Fruit fly (Drosophila melanogaster) Kc167 (cell line): ENCODE results near the gene Nha1.

Source experiments
- Myc ChIP-seq: fragments of >200 bp; optimal IDR thresholded peaks from 2 replicates; lab custom pipeline; 2017; ENCODE audit warnings: missing external identifiers
- Sin3A ChIP-seq: fragments of >200 bp; optimal IDR thresholded peaks from 2 replicates; lab custom pipeline; 2018; ENCODE audit warnings: missing external identifiers
- h ChIP-seq: fragments of >200 bp; optimal IDR thresholded peaks from 3 replicates; lab custom pipeline; 2018; ENCODE audit warnings: missing external identifiers
- insv ChIP-seq: fragments of >200 bp; optimal IDR thresholded peaks from 3 replicates; lab custom pipeline; 2018; ENCODE audit warnings: missing external identifiers
- psq ChIP-seq: fragments of >200 bp; optimal IDR thresholded peaks from 2 replicates; lab custom pipeline; 2017; ENCODE audit warnings: missing external identifiers
- ttk ChIP-seq: sonication (Bioruptor generic); optimal IDR thresholded peaks from 2 replicates; lab custom pipeline; 2017; ENCODE audit warnings: missing external identifiers

Nha1 gene

dm6 chr2L:6870289-6870688 is at the start of gene Nha1:
Gene Nha1 (minus strand): TSS chr2L:6870389.
- TF ChIP-seq ttk (no peak), Sin3A (no peak), psq (lab: Kevin White, UChicago) (no peak), insv (lab: Kevin White, UChicago) (no peak), h (lab: Kevin White, UChicago) (no peak), Myc (lab: Kevin White, UChicago) (no peak)

DNA sequence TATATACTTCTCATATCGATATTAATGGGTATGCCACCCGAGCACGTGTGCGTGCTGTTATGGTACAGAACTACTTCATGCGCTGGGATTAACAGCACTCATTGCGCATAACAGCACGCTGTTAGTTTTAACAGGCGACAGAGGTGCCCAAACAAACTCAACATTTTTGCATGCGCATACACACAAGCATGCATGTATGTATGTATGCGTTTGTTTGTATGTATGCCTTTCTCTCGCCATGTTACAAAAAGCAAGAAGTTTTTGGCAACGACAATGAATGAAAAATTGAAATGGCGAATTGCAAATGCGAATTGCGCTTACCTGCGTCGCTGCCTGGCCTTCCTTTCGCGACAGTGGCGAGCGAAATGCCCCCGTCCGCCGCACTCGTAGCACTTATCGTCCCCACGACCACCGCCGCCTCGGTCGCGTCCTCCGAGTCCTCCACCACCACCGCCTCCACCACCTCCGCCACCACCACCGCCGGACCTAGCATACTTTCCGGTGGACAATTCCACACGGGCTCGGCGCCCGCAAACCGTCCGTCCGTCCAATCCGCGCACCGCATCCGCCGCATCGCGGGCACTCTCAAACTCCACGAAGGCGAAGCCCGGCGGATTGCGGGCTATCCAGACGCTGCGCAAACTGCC is 49.1 kb upstream of the Nha1 start:
- TF ChIP-seq h (lab: Kevin White, UChicago) (no peak), ttk (no peak), Sin3A (no peak), Myc (lab: Kevin White, UChicago) (no peak), insv (lab: Kevin White, UChicago) (no peak)

DNA sequence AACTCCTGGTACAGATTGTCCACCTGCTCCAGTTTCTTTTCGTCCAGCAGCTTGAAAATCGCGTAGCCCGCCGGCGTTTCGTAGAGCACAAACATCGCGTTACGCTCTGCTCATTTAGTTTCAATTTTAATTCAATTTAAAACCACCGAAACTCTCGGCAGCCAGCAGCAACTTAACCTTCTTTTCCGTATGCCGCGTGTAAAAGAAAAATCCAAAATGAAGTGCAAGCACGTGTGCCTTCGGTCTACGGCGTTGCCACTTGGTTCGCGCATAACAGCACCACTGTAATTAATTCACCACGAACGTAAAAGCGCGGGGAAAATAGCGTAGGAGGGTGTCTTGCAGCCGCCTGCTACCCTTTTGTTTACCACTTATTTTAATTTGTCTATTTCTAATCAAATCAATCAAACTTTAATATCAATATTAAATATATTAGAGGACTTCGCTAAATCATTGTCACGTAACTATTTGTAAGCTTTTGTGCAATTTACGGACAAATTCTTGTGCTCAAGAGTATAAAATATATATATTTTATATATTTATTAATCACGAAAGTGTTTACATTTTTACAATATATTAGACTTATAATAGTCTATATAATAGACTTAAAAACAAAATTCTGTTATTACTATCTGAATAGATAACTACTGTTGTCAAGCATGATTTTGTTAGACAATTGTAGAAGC is 48.5 kb upstream of the Nha1 start, which contains the start of gene nop5:
Gene nop5 (minus strand): TSS at position 227 of the 686 bp plus-strand sequence.
- TF ChIP-seq Sin3A = no peak
- TF ChIP-seq h (lab: Kevin White, UChicago) = no peak
- TF ChIP-seq insv (lab: Kevin White, UChicago) = no peak
- no peak for TF ChIP-seq psq (lab: Kevin White, UChicago)
- TF ChIP-seq ttk = no peak
- TF ChIP-seq Myc (lab: Kevin White, UChicago) = no peak

DNA sequence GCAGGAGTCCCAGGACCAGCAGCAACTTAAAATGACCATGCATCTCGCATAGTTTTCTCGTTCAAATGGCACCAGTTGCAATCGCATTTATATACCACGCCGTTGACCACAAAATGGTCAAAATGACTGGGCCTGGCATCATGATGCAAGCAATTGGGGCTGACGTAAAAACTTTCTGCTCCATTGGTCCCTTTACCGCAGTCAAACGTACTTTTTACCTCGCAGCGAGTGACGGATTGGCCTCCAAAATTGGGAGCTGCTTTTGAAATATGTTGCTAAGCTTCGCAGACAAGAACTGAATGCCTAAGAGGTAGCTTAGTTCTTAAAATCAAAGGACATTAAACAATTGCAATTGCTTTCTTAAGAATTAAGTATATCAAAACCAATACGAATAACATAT is 46.2 kb upstream of the Nha1 start, which contains the start of gene CG32829:
Gene CG32829 (minus strand): TSS at position 101 of the 400 bp plus-strand sequence.
- TF ChIP-seq insv (lab: Kevin White, UChicago) = no peak
- TF ChIP-seq Myc (lab: Kevin White, UChicago) = no peak
- TF ChIP-seq h (lab: Kevin White, UChicago) = no peak
- TF ChIP-seq Sin3A = no peak
- TF ChIP-seq ttk = no peak
- no peak for TF ChIP-seq psq (lab: Kevin White, UChicago)

DNA sequence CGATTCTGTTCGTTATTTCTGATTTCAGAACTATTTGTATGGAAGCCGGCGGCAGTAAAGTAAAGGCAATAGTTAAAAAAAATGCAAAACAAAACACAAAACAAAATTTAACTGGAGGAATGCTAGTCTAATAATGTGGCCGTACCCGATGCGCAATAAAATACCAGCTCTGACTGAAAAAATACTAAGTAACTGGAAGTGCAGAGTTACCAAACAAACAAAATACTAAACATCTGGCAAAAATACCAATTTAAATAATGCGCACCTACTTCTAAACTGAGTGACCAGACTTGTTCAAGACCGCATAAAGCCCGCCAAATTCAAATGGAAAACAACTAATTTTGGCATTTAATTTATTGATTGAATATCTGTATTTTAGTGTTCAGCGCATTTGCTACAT is 43.8 kb upstream of the Nha1 start, which contains the start of gene Wee1:
Gene Wee1 (minus strand): TSS at position 175 of the 400 bp plus-strand sequence.
- no peak for TF ChIP-seq ttk
- TF ChIP-seq psq (lab: Kevin White, UChicago) = no peak
- no peak for TF ChIP-seq Sin3A
- TF ChIP-seq insv (lab: Kevin White, UChicago) = no peak
- no peak for TF ChIP-seq h (lab: Kevin White, UChicago)
- TF ChIP-seq Myc (lab: Kevin White, UChicago) = no peak

- TF ChIP-seq h (lab: Kevin White, UChicago) (no peak), insv (lab: Kevin White, UChicago) (no peak), Sin3A (no peak), ttk (no peak), Myc (lab: Kevin White, UChicago) (no peak), psq (lab: Kevin White, UChicago) (no peak)
Observed at dm6 chr2L:6907761-6908160, 37.6 kb upstream of the Nha1 start, which contains the start of the genes Polr1F and Rat1. Gene Polr1F (minus strand): TSS chr2L:6907844. Gene Rat1 (plus strand): TSS chr2L:6908083.

DNA sequence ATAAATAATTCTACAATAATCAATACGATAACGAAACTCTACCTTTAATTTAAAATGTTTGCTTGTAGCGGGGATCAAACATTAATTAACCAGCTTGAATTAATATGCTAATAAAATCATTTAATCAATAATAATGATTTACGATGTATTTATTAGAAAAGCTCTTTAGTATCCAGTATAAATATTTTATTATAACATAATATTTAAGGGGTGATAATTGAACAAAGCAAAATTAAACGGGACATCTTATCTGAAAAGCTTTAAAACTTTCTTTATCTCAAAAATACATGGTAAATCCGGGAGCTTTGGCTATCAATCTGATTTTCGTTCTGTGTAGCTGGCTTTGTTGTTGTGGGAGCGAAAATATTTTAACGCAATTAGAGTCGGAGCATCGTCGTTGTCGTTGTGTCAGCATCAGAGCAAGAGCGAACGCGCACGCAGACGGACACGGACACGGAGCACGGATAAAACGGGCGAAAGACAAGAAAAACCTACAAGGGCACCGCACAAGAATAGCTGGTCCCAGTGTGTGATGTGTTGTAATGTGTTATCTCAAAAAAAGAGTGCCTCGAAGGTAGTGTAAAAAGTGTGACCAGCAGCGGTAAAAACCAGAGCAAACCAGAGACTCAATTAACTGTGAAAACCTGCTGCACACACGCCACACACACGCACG is 4.5 kb upstream of the Nha1 start, which contains the start of gene Nlg2:
Gene Nlg2 (plus strand): TSS at position 375 of the 673 bp plus-strand sequence.
- TF ChIP-seq psq (lab: Kevin White, UChicago) = no peak
- TF ChIP-seq h (lab: Kevin White, UChicago) = no peak
- TF ChIP-seq Myc (lab: Kevin White, UChicago) = no peak
- TF ChIP-seq insv (lab: Kevin White, UChicago) = no peak
- TF ChIP-seq ttk = no peak
- TF ChIP-seq Sin3A = no peak

- TF ChIP-seq psq (lab: Kevin White, UChicago) (no peak), insv (lab: Kevin White, UChicago) (no peak), h (lab: Kevin White, UChicago) (no peak), Sin3A (no peak), Myc (lab: Kevin White, UChicago) (no peak), ttk (no peak)
Observed at dm6 chr2L:6874006-6874405, 3.8 kb upstream of the Nha1 start.

- TF ChIP-seq Sin3A (no peak), h (lab: Kevin White, UChicago) (no peak), ttk (no peak), Myc (lab: Kevin White, UChicago) (no peak), psq (lab: Kevin White, UChicago) (no peak), insv (lab: Kevin White, UChicago) (no peak)
Observed at dm6 chr2L:6870777-6871176, 588 bp upstream of the Nha1 start.

- TF ChIP-seq insv (lab: Kevin White, UChicago) (no peak), Sin3A (no peak), h (lab: Kevin White, UChicago) (no peak), psq (lab: Kevin White, UChicago) (no peak), ttk (no peak)
Observed at dm6 chr2L:6868178-6868867, 1.9 kb downstream of the Nha1 start.

DNA sequence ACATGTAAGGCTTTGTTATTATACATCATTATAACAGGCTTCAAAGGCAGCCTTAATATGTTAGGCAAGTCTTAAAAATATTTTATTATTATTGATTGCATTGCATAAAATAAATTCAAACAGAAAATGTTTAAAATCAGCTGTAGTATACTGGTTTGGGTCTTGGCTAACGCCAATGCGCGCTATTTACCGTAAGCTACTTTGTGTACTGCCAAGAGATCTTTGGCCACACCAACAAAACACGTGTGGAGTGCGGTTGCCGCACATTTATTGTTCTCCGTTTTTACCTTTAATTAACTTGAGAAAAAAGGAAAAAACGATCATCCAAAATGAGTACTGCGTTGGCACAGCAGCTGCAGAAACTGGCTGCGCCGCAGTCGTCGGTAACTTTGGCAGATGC is 16.3 kb downstream of the Nha1 start:
- no peak for TF ChIP-seq h (lab: Kevin White, UChicago)
- TF ChIP-seq psq (lab: Kevin White, UChicago) = no peak
- TF ChIP-seq ttk = no peak
- TF ChIP-seq Myc (lab: Kevin White, UChicago) = no peak
- no peak for TF ChIP-seq Sin3A
- no peak for TF ChIP-seq insv (lab: Kevin White, UChicago)
